Worm (Caenorhabditis elegans) whole organism, mixed stage, embryonic: Measurements from ENCODE around the gene srh-194.

ENCODE experiments used
- ces-1 ChIP-seq: fragments of 150-350 bp; optimal IDR thresholded peaks from 2 replicates; lab custom pipeline; 2014; ENCODE audit warnings: missing biosample characterization, missing genetic modification reagents, missing genetic modification characterization
- snpc-4 ChIP-seq: fragments of 150-350 bp; optimal IDR thresholded peaks from 2 replicates; lab custom pipeline; 2014; ENCODE audit warnings: missing biosample characterization, missing genetic modification characterization
- sptf-1 ChIP-seq: sonication (generic microtip); optimal IDR thresholded peaks from 2 replicates; lab custom pipeline; 2017; ENCODE audit warnings: mild to moderate bottlenecking, missing genetic modification characterization, moderate library complexity, missing compliant biosample characterization
- unc-62 ChIP-seq: fragments of 150-350 bp; optimal IDR thresholded peaks from 2 replicates; lab custom pipeline; 2014; ENCODE audit warnings: missing biosample characterization, missing genetic modification reagents, missing genetic modification characterization
- ztf-11 ChIP-seq: fragments of 150-350 bp; optimal IDR thresholded peaks from 2 replicates; lab custom pipeline; 2014; ENCODE audit warnings: missing biosample characterization, missing genetic modification characterization

DNA sequence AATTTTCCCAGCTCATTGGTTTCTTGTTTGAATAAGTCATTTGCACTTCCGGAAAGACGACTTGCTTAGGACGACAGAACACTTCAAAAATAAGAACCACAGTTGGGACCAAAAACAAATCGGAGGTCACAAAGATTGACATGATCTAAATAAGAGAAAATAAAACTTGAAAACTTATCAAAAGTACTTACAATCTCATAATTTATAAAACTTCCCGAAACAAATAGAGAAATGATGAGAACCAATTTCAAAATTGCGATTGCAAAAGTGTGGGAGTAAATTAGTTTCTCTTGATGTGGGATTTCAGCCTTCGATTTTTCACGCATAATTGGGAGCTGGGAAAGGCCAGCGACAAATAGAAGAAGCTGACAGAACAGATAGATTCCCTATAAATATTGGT is 5.3 kb upstream of the srh-194 start, which contains the start of gene ZC132.11:
- TF ChIP-seq ces-1 (GFP tag; lab: Kevin White, UChicago): no peak
- TF ChIP-seq ztf-11 (tag; lab: Kevin White, UChicago): no peak
- no peak for TF ChIP-seq unc-62 (GFP tag; lab: Kevin White, UChicago)
- TF ChIP-seq sptf-1: no peak
- TF ChIP-seq snpc-4 (tag; lab: Kevin White, UChicago): no peak
